Worm (Caenorhabditis elegans): ENCODE data around the gene rpl-2.

The rpl-2 gene

ce11 chrV:20498980-20499379 lies 19.5 kb downstream of the rpl-2 start, which contains the start of gene dct-16:
Gene dct-16, minus strand, starts transcription at chrV:20499057.
- TF ChIP-seq mls-2 (tag; optimal IDR thresholded peaks at IDR 0.05) (no peak), nhr-12 (tag; optimal IDR thresholded peaks at IDR 0.05) (no peak), unc-120 (tag; optimal IDR thresholded peaks at IDR 0.05; ENCODE audit: poor library complexity, severe bottlenecking) (no peak), drap-1 (GFP tag; optimal IDR thresholded peaks at IDR 0.05) (no peak), elt-3 (tag; optimal IDR thresholded peaks at IDR 0.05) (no peak), lsy-2 (tag; optimal IDR thresholded peaks at IDR 0.05) (no peak), pha-4 (tag; optimal IDR thresholded peaks at IDR 0.05) (no peak), nhr-2 (tag; optimal IDR thresholded peaks at IDR 0.05) (no peak), mep-1 (tag; optimal IDR thresholded peaks at IDR 0.05) (no peak), cnd-1 (tag; optimal IDR thresholded peaks at IDR 0.05) (no peak), sptf-1 (tag; optimal IDR thresholded peaks at IDR 0.05) (no peak)

ce11 chrV:20499642-20500041 lies 20.2 kb downstream of the rpl-2 start:
- TF ChIP-seq elt-1 (tag; optimal IDR thresholded peaks at IDR 0.05; ENCODE audit: borderline replicate concordance, insufficient read depth) (no peak), cnd-1 (tag; optimal IDR thresholded peaks at IDR 0.05) (no peak), nhr-12 (tag; optimal IDR thresholded peaks at IDR 0.05) (no peak), sptf-1 (tag; optimal IDR thresholded peaks at IDR 0.05) (no peak), sem-2 (GFP tag; optimal IDR thresholded peaks at IDR 0.05) (no peak), tbx-8 (GFP tag; optimal IDR thresholded peaks at IDR 0.05) (no peak), bed-3 (GFP tag; optimal IDR thresholded peaks at IDR 0.05) (no peak), ces-1 (GFP tag; optimal IDR thresholded peaks at IDR 0.05) (no peak), unc-39 (tag; optimal IDR thresholded peaks at IDR 0.05) (no peak), ham-2 (GFP tag; optimal IDR thresholded peaks at IDR 0.05) (no peak), pha-4 (tag; optimal IDR thresholded peaks at IDR 0.05) (no peak), hlh-1 (tag; optimal IDR thresholded peaks at IDR 0.05) (no peak), nhr-237 (tag; optimal IDR thresholded peaks at IDR 0.05) (no peak), snpc-4 (tag; optimal IDR thresholded peaks at IDR 0.05) (no peak)

- TF ChIP-seq drap-1 (GFP tag; optimal IDR thresholded peaks at IDR 0.05) (no peak), lin-32 (GFP tag; optimal IDR thresholded peaks at IDR 0.05) (no peak), tbx-8 (GFP tag; optimal IDR thresholded peaks at IDR 0.05) (no peak), nhr-2 (tag; optimal IDR thresholded peaks at IDR 0.05) (no peak), mls-2 (tag; optimal IDR thresholded peaks at IDR 0.05) (no peak), ceh-43 (GFP tag; optimal IDR thresholded peaks at IDR 0.05) (no peak), cnd-1 (tag; optimal IDR thresholded peaks at IDR 0.05) (no peak), elt-3 (tag; optimal IDR thresholded peaks at IDR 0.05) (no peak), snpc-4 (tag; optimal IDR thresholded peaks at IDR 0.05) (no peak), bed-3 (GFP tag; optimal IDR thresholded peaks at IDR 0.05) (no peak)
Observed at ce11 chrV:20500405-20500804, 20.9 kb downstream of the rpl-2 start, which contains the start of gene dct-14. Gene dct-14, minus strand, starts transcription at chrV:20500505.

- TF ChIP-seq ztf-11 (tag; optimal IDR thresholded peaks at IDR 0.05) (no peak), tbx-8 (GFP tag; optimal IDR thresholded peaks at IDR 0.05) (no peak), hlh-1 (tag; optimal IDR thresholded peaks at IDR 0.05) (no peak), unc-120 (tag; optimal IDR thresholded peaks at IDR 0.05; ENCODE audit: poor library complexity, severe bottlenecking) (no peak), blmp-1 (tag; optimal IDR thresholded peaks at IDR 0.05) (no peak), nhr-76 (tag; optimal IDR thresholded peaks at IDR 0.05) (no peak), M03D4.4 (tag; optimal IDR thresholded peaks at IDR 0.05) (no peak), pha-4 (tag; optimal IDR thresholded peaks at IDR 0.05) (no peak), bed-3 (GFP tag; optimal IDR thresholded peaks at IDR 0.05) (no peak), ceh-83 (GFP tag; optimal IDR thresholded peaks at IDR 0.05) (no peak), mls-2 (tag; optimal IDR thresholded peaks at IDR 0.05) (no peak), nhr-2 (tag; optimal IDR thresholded peaks at IDR 0.05) (no peak), unc-39 (tag; optimal IDR thresholded peaks at IDR 0.05) (no peak), drap-1 (GFP tag; optimal IDR thresholded peaks at IDR 0.05) (no peak), nhr-237 (tag; optimal IDR thresholded peaks at IDR 0.05) (no peak), mab-5 (tag; optimal IDR thresholded peaks at IDR 0.05) (no peak), mep-1 (tag; optimal IDR thresholded peaks at IDR 0.05) (no peak)
Observed at ce11 chrV:20504997-20505396, 25.5 kb downstream of the rpl-2 start, which contains the start of gene Y38H6C.4. Gene Y38H6C.4, minus strand, starts transcription at chrV:20505097.

ce11 chrV:20506542-20506941 lies 27.1 kb downstream of the rpl-2 start:
- TF ChIP-seq bed-3 (GFP tag; optimal IDR thresholded peaks at IDR 0.05) (no peak), mls-2 (tag; optimal IDR thresholded peaks at IDR 0.05) (no peak), ztf-11 (tag; optimal IDR thresholded peaks at IDR 0.05) (no peak), zip-8 (tag; optimal IDR thresholded peaks at IDR 0.05) (no peak), unc-39 (tag; optimal IDR thresholded peaks at IDR 0.05) (no peak), mab-5 (tag; optimal IDR thresholded peaks at IDR 0.05) (no peak), ces-1 (GFP tag; optimal IDR thresholded peaks at IDR 0.05) (no peak), lin-32 (GFP tag; optimal IDR thresholded peaks at IDR 0.05) (no peak), ceh-39 (tag; optimal IDR thresholded peaks at IDR 0.05) (no peak), nhr-237 (tag; optimal IDR thresholded peaks at IDR 0.05) (no peak), sptf-1 (tag; optimal IDR thresholded peaks at IDR 0.05) (no peak), snpc-4 (tag; optimal IDR thresholded peaks at IDR 0.05) (no peak), nhr-2 (tag; optimal IDR thresholded peaks at IDR 0.05) (no peak), unc-120 (tag; optimal IDR thresholded peaks at IDR 0.05; ENCODE audit: poor library complexity, severe bottlenecking) (no peak), nhr-12 (tag; optimal IDR thresholded peaks at IDR 0.05) (no peak), cnd-1 (tag; optimal IDR thresholded peaks at IDR 0.05) (no peak), mep-1 (tag; optimal IDR thresholded peaks at IDR 0.05) (no peak), M03D4.4 (tag; optimal IDR thresholded peaks at IDR 0.05) (no peak), lsy-2 (tag; optimal IDR thresholded peaks at IDR 0.05) (no peak), ceh-83 (GFP tag; optimal IDR thresholded peaks at IDR 0.05) (no peak)
